Fruit fly (Drosophila melanogaster): ENCODE results near the gene CG14711.

CG14711 gene

dm6 chr3R:11626571-11626970, 3.4 kb downstream of the CG14711 start, which contains the start of the genes CG6813 and CG18764 (continued):
- TF ChIP-seq pzg (GFP tag; optimal IDR thresholded peaks at IDR 0.05): peak; percentile 38
- TF ChIP-seq ac (GFP tag; optimal IDR thresholded peaks at IDR 0.05): no peak
- TF ChIP-seq sisA (GFP tag; IDR thresholded peaks at IDR 0.05): no peak
- no peak for TF ChIP-seq kah (GFP tag; optimal IDR thresholded peaks at IDR 0.05)
- no peak for TF ChIP-seq CG7963 (GFP tag; IDR thresholded peaks at IDR 0.05; ENCODE audit: partially characterized antibody)
- TF ChIP-seq gro (GFP tag; optimal IDR thresholded peaks at IDR 0.05): no peak
- TF ChIP-seq D (optimal IDR thresholded peaks at IDR 0.05): no peak
- TF ChIP-seq D (GFP tag; optimal IDR thresholded peaks at IDR 0.05): no peak
- TF ChIP-seq NC2α (GFP tag; optimal IDR thresholded peaks at IDR 0.05): no peak
- TF ChIP-seq wdn (GFP tag; IDR thresholded peaks at IDR 0.05): no peak
- TF ChIP-seq dan (GFP tag; IDR thresholded peaks at IDR 0.05): no peak
- TF ChIP-seq CG34376 (GFP tag; optimal IDR thresholded peaks at IDR 0.05): peak; percentile 14
- TF ChIP-seq Scr (GFP tag; IDR thresholded peaks at IDR 0.05; ENCODE audit: partially characterized antibody): peak; percentile 56
- TF ChIP-seq CG7928 (GFP tag; optimal IDR thresholded peaks at IDR 0.05): no peak
- TF ChIP-seq Bteb2 (GFP tag; optimal IDR thresholded peaks at IDR 0.05): no peak
- no peak for TF ChIP-seq CG31441 (GFP tag; IDR thresholded peaks at IDR 0.05)
- no peak for TF ChIP-seq CG12769 (tag; optimal IDR thresholded peaks at IDR 0.05)
- TF ChIP-seq slou (GFP tag; optimal IDR thresholded peaks at IDR 0.05): no peak
- peak; percentile 21 for TF ChIP-seq trem (tag; optimal IDR thresholded peaks at IDR 0.05)
- TF ChIP-seq Aef1 (GFP tag; IDR thresholded peaks at IDR 0.05): no peak
- TF ChIP-seq twi (tag; optimal IDR thresholded peaks at IDR 0.05): no peak
- TF ChIP-seq NfI (GFP tag; optimal IDR thresholded peaks at IDR 0.05): no peak
- TF ChIP-seq Eip74EF (GFP tag; optimal IDR thresholded peaks at IDR 0.05): no peak
- TF ChIP-seq CG7786 (GFP tag; optimal IDR thresholded peaks at IDR 0.05): no peak
- TF ChIP-seq slp2 (GFP tag; optimal IDR thresholded peaks at IDR 0.05): no peak
- TF ChIP-seq Gsc (GFP tag; IDR thresholded peaks at IDR 0.05): no peak
- TF ChIP-seq ro (GFP tag; IDR thresholded peaks at IDR 0.05): no peak
- no peak for TF ChIP-seq Trl (optimal IDR thresholded peaks at IDR 0.05)
- no peak for TF ChIP-seq Trl (GFP tag; optimal IDR thresholded peaks at IDR 0.05)
- no peak for TF ChIP-seq gt (GFP tag; IDR thresholded peaks at IDR 0.05)
- no peak for TF ChIP-seq Tbp (GFP tag; optimal IDR thresholded peaks at IDR 0.05)
- TF ChIP-seq HLH54F (GFP tag; optimal IDR thresholded peaks at IDR 0.05): no peak
- no peak for TF ChIP-seq CG4360 (GFP tag; IDR thresholded peaks at IDR 0.05)
- TF ChIP-seq oc (tag; optimal IDR thresholded peaks at IDR 0.05): no peak
- TF ChIP-seq zen2 (GFP tag; IDR thresholded peaks at IDR 0.05; ENCODE audit: partially characterized antibody): no peak
- TF ChIP-seq CG33557 (GFP tag; optimal IDR thresholded peaks at IDR 0.05): no peak
- TF ChIP-seq cato (GFP tag; optimal IDR thresholded peaks at IDR 0.05; ENCODE audit: borderline replicate concordance): no peak
- TF ChIP-seq ATbp (GFP tag; optimal IDR thresholded peaks at IDR 0.05): no peak
- no peak for TF ChIP-seq psq (GFP tag; optimal IDR thresholded peaks at IDR 0.05)
- TF ChIP-seq CG6689 (GFP tag; IDR thresholded peaks at IDR 0.05): no peak
- no peak for TF ChIP-seq cas (GFP tag; IDR thresholded peaks at IDR 0.05)
- no peak for TF ChIP-seq gsb-n (tag; optimal IDR thresholded peaks at IDR 0.05)
- no peak for TF ChIP-seq Dad (GFP tag; optimal IDR thresholded peaks at IDR 0.05)
- no peak for TF ChIP-seq Optix (GFP tag; IDR thresholded peaks at IDR 0.05)
- no peak for TF ChIP-seq E2f1 (GFP tag; IDR thresholded peaks at IDR 0.05)
- no peak for TF ChIP-seq CG11560 (tag; IDR thresholded peaks at IDR 0.05)
- TF ChIP-seq sqz (GFP tag; optimal IDR thresholded peaks at IDR 0.05): no peak
- no peak for TF ChIP-seq CG8290 (GFP tag; optimal IDR thresholded peaks at IDR 0.05)
- TF ChIP-seq CG8290 (tag; optimal IDR thresholded peaks at IDR 0.05): no peak
- no peak for TF ChIP-seq CG12236 (GFP tag; optimal IDR thresholded peaks at IDR 0.05)
- no peak for TF ChIP-seq Sry-β (GFP tag; optimal IDR thresholded peaks at IDR 0.05)
- TF ChIP-seq prd (optimal IDR thresholded peaks at IDR 0.05): no peak
- TF ChIP-seq prd (GFP tag; IDR thresholded peaks at IDR 0.05): no peak
- no peak for TF ChIP-seq fd64A (GFP tag; optimal IDR thresholded peaks at IDR 0.05)

Measured in whole organism, embryonic.